Worm (Caenorhabditis elegans) whole organism, young adult: ENCODE results near the gene F57G12.2.

Source experiments
- ama-1 ChIP-seq, 3 experiments: fragments of 150-350 bp in 1 of 3; sonication (generic microtip) in 2 of 3; optimal IDR thresholded peaks; 2 replicates each; lab custom pipeline; 2014 to 2018; ENCODE audit warnings: missing biosample characterization in 2 of 3, missing genetic modification characterization in 2 of 3, missing genetic modification reagents in 2 of 3
- lsy-27 ChIP-seq: sonication (generic microtip); optimal IDR thresholded peaks from 2 replicates; lab custom pipeline; 2017; ENCODE audit warnings: missing genetic modification characterization, mild to moderate bottlenecking, missing compliant biosample characterization, antibody characterized with exemption, missing genotype, borderline replicate concordance; ENCODE audit not compliant: insufficient read depth
- nfya-1 ChIP-seq: sonication (generic microtip); optimal IDR thresholded peaks from 2 replicates; lab custom pipeline; 2017; ENCODE audit warnings: antibody characterized with exemption, missing compliant biosample characterization, missing genetic modification characterization, borderline replicate concordance; ENCODE audit not compliant: insufficient read depth
- pha-4 ChIP-seq: fragments of 150-350 bp; sonication (generic microtip); optimal IDR thresholded peaks from 2 replicates; lab custom pipeline; 2014; ENCODE audit warnings: missing biosample characterization, missing genetic modification reagents, missing genetic modification characterization
- snpc-1.3 ChIP-seq: sonication (generic microtip); optimal IDR thresholded peaks from 2 replicates; lab custom pipeline; 2017; ENCODE audit warnings: missing genetic modification characterization, mild to moderate bottlenecking, missing compliant biosample characterization, antibody characterized with exemption, moderate library complexity, missing genotype, missing genetic modification reagents; ENCODE audit not compliant: insufficient read depth
- sptf-2 ChIP-seq: fragments of 200-800 bp; sonication (Bioruptor generic); optimal IDR thresholded peaks from 2 replicates; lab custom pipeline; 2018; ENCODE audit warnings: mild to moderate bottlenecking, missing genetic modification characterization, missing compliant biosample characterization
- unc-130 ChIP-seq: sonication (generic microtip); optimal IDR thresholded peaks from 2 replicates; lab custom pipeline; 2016; ENCODE audit warnings: missing genetic modification reagents, missing genetic modification characterization, missing compliant biosample characterization
- ztf-22 ChIP-seq: fragments of 200-800 bp; sonication (Bioruptor generic); optimal IDR thresholded peaks from 2 replicates; lab custom pipeline; 2018; ENCODE audit warnings: mild to moderate bottlenecking, missing genetic modification characterization, moderate library complexity, missing compliant biosample characterization

- TF ChIP-seq nfya-1 (no peak), lsy-27 (tag; lab: Kevin White, UChicago) (no peak), ztf-22 (GFP tag; lab: Kevin White, UChicago) (no peak), pha-4 (no peak), snpc-1.3 (tag; lab: Kevin White, UChicago) (no peak), ama-1 (optimal IDR thresholded peaks at IDR 0.05; lab: Kevin White, UChicago) (no peak), ama-1 (GFP tag; optimal IDR thresholded peaks at IDR 0.05; lab: Kevin White, UChicago) (no peak), sptf-2 (no peak), unc-130 (GFP tag; lab: Kevin White, UChicago) (no peak)
Observed at ce11 chrX:12164047-12164446, 4.2 kb upstream of the F57G12.2 start.
